Worm (Caenorhabditis elegans) whole organism, young adult: ENCODE results near the gene nhr-36.

ENCODE experiments used
- B0261.1 ChIP-seq: sonication (generic microtip); optimal IDR thresholded peaks from 2 replicates; lab custom pipeline; 2016; ENCODE audit warnings: mild to moderate bottlenecking, missing genetic modification characterization, moderate library complexity, missing compliant biosample characterization
- F22D6.2 ChIP-seq: sonication (generic microtip); optimal IDR thresholded peaks from 2 replicates; lab custom pipeline; 2016; ENCODE audit warnings: mild to moderate bottlenecking, missing genetic modification characterization, missing compliant biosample characterization
- F39B2.1 ChIP-seq: fragments of 200-800 bp; sonication (Bioruptor generic); IDR thresholded peaks from 2 replicates; pipeline ENCODE4 v1.3.6; 2022; ENCODE audit warnings: missing genetic modification reagents, missing genetic modification characterization, missing compliant biosample characterization
- K12H6.12 ChIP-seq: fragments of 200-800 bp; sonication (Bioruptor generic); optimal IDR thresholded peaks from 2 replicates; lab custom pipeline; 2018; ENCODE audit warnings: mild to moderate bottlenecking, missing genetic modification characterization, missing compliant biosample characterization
- Y53G8AR.9 ChIP-seq: fragments of 200-800 bp; sonication (Bioruptor generic); conservative IDR thresholded peaks from 2 replicates; pipeline ENCODE4 v1.3.6; 2022; ENCODE audit warnings: missing genetic modification reagents, missing genetic modification characterization, missing compliant biosample characterization
- Y56A3A.18 ChIP-seq: fragments of 200-800 bp; sonication (Bioruptor generic); IDR thresholded peaks from 2 replicates; pipeline ENCODE4 v1.3.6; 2022; ENCODE audit warnings: missing genetic modification reagents, missing genetic modification characterization, missing compliant biosample characterization
- Y95B8A.8 ChIP-seq: fragments of 200-800 bp; sonication (Bioruptor generic); IDR thresholded peaks from 2 replicates; pipeline ENCODE4 v1.3.6; 2022; ENCODE audit warnings: missing genetic modification reagents, missing genetic modification characterization, missing compliant biosample characterization
- ZK185.1 ChIP-seq: sonication (generic microtip); optimal IDR thresholded peaks from 2 replicates; lab custom pipeline; 2016; ENCODE audit warnings: mild to moderate bottlenecking, missing genetic modification characterization, missing compliant biosample characterization; ENCODE audit not compliant: poor library complexity, severe bottlenecking
- ama-1 ChIP-seq, 3 experiments: fragments of 150-350 bp in 1 of 3; sonication (generic microtip) in 2 of 3; optimal IDR thresholded peaks; 2 replicates each; lab custom pipeline; 2014 to 2018; ENCODE audit warnings: missing biosample characterization in 2 of 3, missing genetic modification characterization in 2 of 3, missing genetic modification reagents in 2 of 3
- attf-5 ChIP-seq: fragments of 200-800 bp; sonication (Bioruptor generic); optimal IDR thresholded peaks from 2 replicates; lab custom pipeline; 2018; ENCODE audit warnings: mild to moderate bottlenecking, missing genetic modification characterization, missing compliant biosample characterization
- ccch-3 ChIP-seq: fragments of 200-800 bp; sonication (Bioruptor generic); optimal IDR thresholded peaks from 2 replicates; lab custom pipeline; 2018; ENCODE audit warnings: mild to moderate bottlenecking, missing genetic modification characterization, missing compliant biosample characterization
- cebp-2 ChIP-seq: fragments of 200-800 bp; sonication (Bioruptor generic); IDR thresholded peaks from 2 replicates; pipeline ENCODE4 v1.3.6; 2022; ENCODE audit warnings: missing genetic modification characterization, missing compliant biosample characterization
- ceh-27 ChIP-seq: fragments of 200-800 bp; sonication (Bioruptor generic); optimal IDR thresholded peaks from 2 replicates; lab custom pipeline; 2018; ENCODE audit warnings: mild to moderate bottlenecking, missing genetic modification characterization, moderate library complexity, missing compliant biosample characterization
- ceh-40 ChIP-seq: fragments of 200-800 bp; sonication (Bioruptor generic); IDR thresholded peaks from 2 replicates; pipeline ENCODE4 v1.3.6; 2022; ENCODE audit warnings: missing genetic modification characterization, missing compliant biosample characterization
- ceh-91 ChIP-seq: fragments of 200-800 bp; sonication (Bioruptor generic); IDR thresholded peaks from 2 replicates; pipeline ENCODE4 v1.3.6; 2022; ENCODE audit warnings: missing genetic modification reagents, missing genetic modification characterization, missing compliant biosample characterization
- chd-7 ChIP-seq: sonication (generic microtip); optimal IDR thresholded peaks from 2 replicates; lab custom pipeline; 2016; ENCODE audit warnings: mild to moderate bottlenecking, missing genetic modification characterization, moderate library complexity, missing compliant biosample characterization
- ekl-4 ChIP-seq: fragments of 200-800 bp; sonication (Bioruptor generic); IDR thresholded peaks from 2 replicates; pipeline ENCODE4 v1.3.6; 2022; ENCODE audit warnings: missing genetic modification reagents, missing genetic modification characterization, missing compliant biosample characterization
- him-1 ChIP-seq: sonication (generic microtip); optimal IDR thresholded peaks from 2 replicates; lab custom pipeline; 2016; ENCODE audit warnings: missing genotype, missing genetic modification reagents, missing genetic modification characterization, missing compliant biosample characterization
- lin-26 ChIP-seq: fragments of 200-800 bp; sonication (Bioruptor generic); IDR thresholded peaks from 2 replicates; pipeline ENCODE4 v1.3.6; 2022; ENCODE audit warnings: missing genetic modification reagents, missing genetic modification characterization, missing compliant biosample characterization
- lin-40 ChIP-seq: sonication (generic microtip); optimal IDR thresholded peaks from 2 replicates; lab custom pipeline; 2016; ENCODE audit warnings: missing genetic modification characterization, mild to moderate bottlenecking, missing compliant biosample characterization, missing genotype, missing genetic modification reagents
- madf-3 ChIP-seq: fragments of 200-800 bp; sonication (Bioruptor generic); IDR thresholded peaks from 2 replicates; pipeline ENCODE4 v1.3.6; 2022; ENCODE audit warnings: missing genetic modification reagents, missing genetic modification characterization, missing compliant biosample characterization
- madf-8 ChIP-seq: fragments of 200-800 bp; sonication (Bioruptor generic); conservative IDR thresholded peaks from 2 replicates; pipeline ENCODE4 v1.3.6; 2022; ENCODE audit warnings: missing genetic modification reagents, missing genetic modification characterization, missing compliant biosample characterization
- mes-4 ChIP-seq: sonication (generic microtip); optimal IDR thresholded peaks from 2 replicates; lab custom pipeline; 2016; ENCODE audit warnings: missing genotype, missing genetic modification characterization, missing compliant biosample characterization
- nhr-90 ChIP-seq: sonication (generic microtip); optimal IDR thresholded peaks from 2 replicates; lab custom pipeline; 2016; ENCODE audit warnings: missing genotype, mild to moderate bottlenecking, missing genetic modification characterization, missing compliant biosample characterization
- pbrm-1 ChIP-seq: fragments of 200-800 bp; sonication (Bioruptor generic); IDR thresholded peaks from 2 replicates; pipeline ENCODE4 v1.3.6; 2022; ENCODE audit warnings: missing genetic modification reagents, missing genetic modification characterization, missing compliant biosample characterization
- pha-4 ChIP-seq: fragments of 150-350 bp; sonication (generic microtip); optimal IDR thresholded peaks from 2 replicates; lab custom pipeline; 2014; ENCODE audit warnings: missing biosample characterization, missing genetic modification reagents, missing genetic modification characterization
- rpc-1 ChIP-seq, 2 experiments: fragments of 150-350 bp in 1 of 2; sonication (generic microtip) in 1 of 2; optimal IDR thresholded peaks; 2 replicates each; lab custom pipeline; 2014 to 2018; ENCODE audit warnings: missing biosample characterization in 1 of 2, missing genetic modification characterization in 1 of 2, missing genetic modification reagents in 1 of 2, missing genotype in 1 of 2
- sea-2 ChIP-seq: fragments of 200-800 bp; sonication (Bioruptor generic); IDR thresholded peaks from 2 replicates; pipeline ENCODE4 v1.3.6; 2022; ENCODE audit warnings: missing genetic modification characterization, missing compliant biosample characterization
- snpc-1.1 ChIP-seq: sonication (generic microtip); optimal IDR thresholded peaks from 2 replicates; lab custom pipeline; 2017; ENCODE audit warnings: missing genetic modification characterization, mild to moderate bottlenecking, missing compliant biosample characterization, antibody characterized with exemption, moderate library complexity, missing genotype, missing genetic modification reagents; ENCODE audit not compliant: insufficient read depth
- snpc-1.3 ChIP-seq: sonication (generic microtip); optimal IDR thresholded peaks from 2 replicates; lab custom pipeline; 2017; ENCODE audit warnings: missing genetic modification characterization, mild to moderate bottlenecking, missing compliant biosample characterization, antibody characterized with exemption, moderate library complexity, missing genotype, missing genetic modification reagents; ENCODE audit not compliant: insufficient read depth
- snpc-4 ChIP-seq, 5 experiments: fragments of 150-350 bp in 1 of 5; sonication (generic microtip) in 4 of 5; optimal IDR thresholded peaks; 2 replicates each; lab custom pipeline; 2014 to 2018; ENCODE audit warnings: missing genetic modification characterization in 5 of 5, missing biosample characterization in 3 of 5, antibody characterized with exemption in 2 of 5, mild to moderate bottlenecking in 2 of 5, missing compliant biosample characterization in 2 of 5, missing genotype in 2 of 5, moderate library complexity in 2 of 5, missing genetic modification reagents in 1 of 5
- zfh-2 ChIP-seq: fragments of 200-800 bp; sonication (Bioruptor generic); conservative IDR thresholded peaks from 2 replicates; pipeline ENCODE4 v1.3.6; 2022; ENCODE audit warnings: missing genetic modification reagents, missing genetic modification characterization, missing compliant biosample characterization
- ztf-18 ChIP-seq: sonication (generic microtip); optimal IDR thresholded peaks from 2 replicates; lab custom pipeline; 2016; ENCODE audit warnings: missing genotype, mild to moderate bottlenecking, missing genetic modification characterization, missing compliant biosample characterization
- ztf-26 ChIP-seq: sonication (generic microtip); optimal IDR thresholded peaks from 2 replicates; lab custom pipeline; 2017; ENCODE audit warnings: missing genetic modification characterization, missing compliant biosample characterization
- ztf-6 ChIP-seq: fragments of 200-800 bp; sonication (Bioruptor generic); IDR thresholded peaks from 2 replicates; pipeline ENCODE4 v1.3.6; 2022; ENCODE audit warnings: missing genetic modification reagents, missing genetic modification characterization, missing compliant biosample characterization

The nhr-36 gene

DNA sequence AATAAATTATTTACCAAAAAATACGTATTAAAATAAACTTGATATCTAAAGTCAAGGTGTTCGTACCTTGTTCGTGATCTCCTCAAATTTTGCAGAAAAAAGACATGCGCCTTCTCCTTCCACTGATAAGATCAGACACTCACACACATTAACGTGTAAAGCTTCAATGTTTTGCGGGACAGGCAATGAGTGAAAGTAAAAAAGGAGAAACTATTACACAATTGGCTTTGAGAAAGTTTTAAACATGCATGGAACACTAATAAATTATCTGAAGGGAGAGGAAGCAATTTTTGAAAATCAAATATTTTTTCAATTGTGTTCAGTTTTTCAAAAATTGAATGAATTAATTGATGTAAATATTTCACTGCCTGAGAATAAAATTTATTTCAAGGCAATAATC, 36.4 kb downstream of the nhr-36 start:
- TF ChIP-seq attf-5 (GFP tag; lab: Kevin White, UChicago) (no peak), mes-4 (no peak), snpc-1.1 (tag; lab: Kevin White, UChicago) (no peak), lin-26 (GFP tag; lab: Robert Waterston, UW) (no peak), ZK185.1 (tag; lab: Kevin White, UChicago) (no peak), ztf-26 (tag; lab: Kevin White, UChicago) (no peak), ceh-91 (GFP tag; lab: Robert Waterston, UW) (no peak), ztf-18 (no peak), madf-8 (GFP tag; lab: Robert Waterston, UW) (no peak), Y56A3A.18 (GFP tag; lab: Robert Waterston, UW) (no peak), chd-7 (no peak), B0261.1 (tag; lab: Kevin White, UChicago) (no peak), zfh-2 (GFP tag; lab: Robert Waterston, UW) (no peak), lin-40 (tag; lab: Kevin White, UChicago) (no peak), him-1 (tag; lab: Kevin White, UChicago) (no peak), F22D6.2 (tag; lab: Kevin White, UChicago) (no peak), snpc-1.3 (tag; lab: Kevin White, UChicago) (no peak), nhr-90 (tag; lab: Kevin White, UChicago) (no peak), madf-3 (GFP tag; lab: Robert Waterston, UW) (no peak), pha-4 (no peak)
- TF ChIP-seq, all 124 proteins: peak for 0

DNA sequence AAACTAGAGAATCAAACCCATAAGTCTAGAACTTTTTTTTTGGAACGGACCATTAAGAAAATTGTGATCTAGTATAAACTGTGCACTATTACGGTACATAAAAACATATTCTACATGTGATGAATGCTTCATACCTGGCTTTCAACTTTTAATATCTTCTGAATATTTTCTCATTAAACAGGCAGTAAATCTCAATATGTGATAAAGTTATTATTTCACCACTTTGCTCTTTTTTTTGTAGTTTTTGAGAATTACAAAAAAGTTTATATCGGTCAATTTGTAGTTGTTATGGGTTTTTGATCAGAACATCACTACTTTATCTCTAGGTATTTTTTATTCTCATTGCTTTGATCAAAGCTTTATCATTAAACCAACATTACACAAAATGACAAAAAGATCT, 37.0 kb downstream of the nhr-36 start:
- TF ChIP-seq pbrm-1 (GFP tag; lab: Robert Waterston, UW) (no peak), ekl-4 (no peak), ztf-26 (tag; lab: Kevin White, UChicago) (no peak), ceh-40 (GFP tag; lab: Robert Waterston, UW) (no peak), ama-1 (optimal IDR thresholded peaks at IDR 0.05; lab: Kevin White, UChicago) (no peak), ama-1 (GFP tag; optimal IDR thresholded peaks at IDR 0.05; lab: Kevin White, UChicago) (no peak), ceh-27 (no peak), F39B2.1 (no peak), ccch-3 (GFP tag; lab: Kevin White, UChicago) (no peak), K12H6.12 (tag; lab: Kevin White, UChicago) (no peak), him-1 (tag; lab: Kevin White, UChicago) (no peak), B0261.1 (tag; lab: Kevin White, UChicago) (no peak), sea-2 (GFP tag; lab: Robert Waterston, UW) (no peak), Y53G8AR.9 (no peak), snpc-4 (GFP tag; optimal IDR thresholded peaks at IDR 0.05; lab: Kevin White, UChicago) (no peak), snpc-4 (tag; optimal IDR thresholded peaks at IDR 0.05; lab: Kevin White, UChicago) (no peak), ztf-6 (GFP tag; lab: Robert Waterston, UW) (no peak), rpc-1 (optimal IDR thresholded peaks at IDR 0.05; lab: Kevin White, UChicago) (no peak), rpc-1 (tag; optimal IDR thresholded peaks at IDR 0.05; lab: Kevin White, UChicago) (no peak), Y95B8A.8 (GFP tag; lab: Robert Waterston, UW) (no peak)
- TF ChIP-seq, all 124 proteins: peak for 0

- TF ChIP-seq cebp-2 (GFP tag; lab: Robert Waterston, UW) (no peak), ZK185.1 (tag; lab: Kevin White, UChicago) (no peak), zfh-2 (GFP tag; lab: Robert Waterston, UW) (peak; percentile 78)
These were observed 38.6 kb downstream of the nhr-36 start for ce11 chrV:9222819-9223218.
